Worm (Caenorhabditis elegans) whole organism, midembryonic: ENCODE measurements around the gene F17C11.4.
A peak's percentile ranks its signal among the peaks of the same experiment; 100 is the strongest.

ENCODE experiments used
- T22C8.4 ChIP-seq: fragments of 200-800 bp; sonication (Bioruptor generic); IDR thresholded peaks from 2 replicates; pipeline ENCODE4 v1.3.6; 2022; ENCODE audit warnings: missing genetic modification characterization, missing compliant biosample characterization
- cog-1 ChIP-seq: sonication (generic microtip); optimal IDR thresholded peaks from 2 replicates; lab custom pipeline; 2016; ENCODE audit warnings: missing genetic modification characterization, missing compliant biosample characterization
- flt-1 ChIP-seq: fragments of 200-800 bp; sonication (Bioruptor generic); IDR thresholded peaks from 2 replicates; pipeline ENCODE4 v1.3.6; 2022; ENCODE audit warnings: missing genetic modification characterization, missing compliant biosample characterization
- klf-2 ChIP-seq: fragments of 200-800 bp; sonication (Bioruptor generic); conservative IDR thresholded peaks from 2 replicates; pipeline ENCODE4 v1.3.6; 2022; ENCODE audit warnings: missing genetic modification reagents, missing genetic modification characterization, missing compliant biosample characterization
- med-1 ChIP-seq: sonication (generic microtip); optimal IDR thresholded peaks from 2 replicates; lab custom pipeline; 2017; ENCODE audit warnings: missing genetic modification characterization, mild to moderate bottlenecking, missing compliant biosample characterization, antibody characterized with exemption, missing genetic modification reagents; ENCODE audit not compliant: insufficient read depth
- ref-1 ChIP-seq: fragments of 200-800 bp; sonication (Bioruptor generic); conservative IDR thresholded peaks from 2 replicates; pipeline ENCODE4 v1.3.6; 2022; ENCODE audit warnings: missing genetic modification reagents, missing genetic modification characterization, missing compliant biosample characterization
- tab-1 ChIP-seq: fragments of 200-800 bp; sonication (Bioruptor generic); IDR thresholded peaks from 2 replicates; pipeline ENCODE4 v1.3.6; 2022; ENCODE audit warnings: missing genetic modification characterization, missing compliant biosample characterization
- ztf-23 ChIP-seq: fragments of 200-800 bp; sonication (Bioruptor generic); IDR thresholded peaks from 2 replicates; pipeline ENCODE4 v1.3.6; 2022; ENCODE audit warnings: missing genetic modification reagents, missing genetic modification characterization, missing compliant biosample characterization
- ztf-29 ChIP-seq: fragments of 200-800 bp; sonication (Bioruptor generic); IDR thresholded peaks from 2 replicates; pipeline ENCODE4 v1.3.6; 2022; ENCODE audit warnings: missing genetic modification reagents, missing genetic modification characterization, missing compliant biosample characterization

F17C11.4 gene

ce11 chrV:10925658-10926057 lies 26.0 kb upstream of the F17C11.4 start:
- TF ChIP-seq cog-1 (no peak), ref-1 (no peak), ztf-23 (GFP tag; lab: Robert Waterston, UW) (no peak), ztf-29 (GFP tag; lab: Robert Waterston, UW) (no peak), med-1 (GFP tag; lab: Kevin White, UChicago) (no peak), flt-1 (GFP tag; lab: Robert Waterston, UW) (no peak), tab-1 (GFP tag; lab: Robert Waterston, UW) (no peak), klf-2 (GFP tag; lab: Robert Waterston, UW) (no peak), T22C8.4 (GFP tag; lab: Robert Waterston, UW) (no peak)

- TF ChIP-seq med-1 (GFP tag; lab: Kevin White, UChicago) (no peak), cog-1 (no peak), ref-1 (no peak), ztf-29 (GFP tag; lab: Robert Waterston, UW) (no peak), tab-1 (GFP tag; lab: Robert Waterston, UW) (no peak), ztf-23 (GFP tag; lab: Robert Waterston, UW) (no peak), klf-2 (GFP tag; lab: Robert Waterston, UW) (no peak), flt-1 (GFP tag; lab: Robert Waterston, UW) (no peak), T22C8.4 (GFP tag; lab: Robert Waterston, UW) (no peak)
Observed at ce11 chrV:10929511-10929910, 22.1 kb upstream of the F17C11.4 start, which contains the start of gene F58B4.3. TSS of gene F58B4.3 (plus strand) at chrV:10929811.

ce11 chrV:10931189-10931588 lies 20.5 kb upstream of the F17C11.4 start, which contains the start of gene scvp-1:
TSS of gene scvp-1 (minus strand) at chrV:10931289.
- no peak for TF ChIP-seq med-1 (GFP tag; lab: Kevin White, UChicago)
- TF ChIP-seq cog-1 = no peak
- no peak for TF ChIP-seq klf-2 (GFP tag; lab: Robert Waterston, UW)
- no peak for TF ChIP-seq tab-1 (GFP tag; lab: Robert Waterston, UW)
- TF ChIP-seq flt-1 (GFP tag; lab: Robert Waterston, UW) = no peak
- TF ChIP-seq ztf-29 (GFP tag; lab: Robert Waterston, UW) = no peak
- TF ChIP-seq ref-1 = no peak
- no peak for TF ChIP-seq ztf-23 (GFP tag; lab: Robert Waterston, UW)
- TF ChIP-seq T22C8.4 (GFP tag; lab: Robert Waterston, UW) = no peak

ce11 chrV:10932411-10932810 lies 19.2 kb upstream of the F17C11.4 start, which contains the start of gene F58B4.5:
TSS of gene F58B4.5 (plus strand) at chrV:10932693.
- TF ChIP-seq cog-1 = no peak
- TF ChIP-seq flt-1 (GFP tag; lab: Robert Waterston, UW) = no peak
- TF ChIP-seq T22C8.4 (GFP tag; lab: Robert Waterston, UW) = no peak
- no peak for TF ChIP-seq med-1 (GFP tag; lab: Kevin White, UChicago)
- TF ChIP-seq tab-1 (GFP tag; lab: Robert Waterston, UW) = no peak
- TF ChIP-seq klf-2 (GFP tag; lab: Robert Waterston, UW) = no peak
- no peak for TF ChIP-seq ztf-29 (GFP tag; lab: Robert Waterston, UW)
- TF ChIP-seq ztf-23 (GFP tag; lab: Robert Waterston, UW) = no peak
- no peak for TF ChIP-seq ref-1

ce11 chrV:10936681-10937080 lies 15.0 kb upstream of the F17C11.4 start, which contains the start of gene F17C11.12:
TSS of gene F17C11.12 (minus strand) at chrV:10936920.
- no peak for TF ChIP-seq T22C8.4 (GFP tag; lab: Robert Waterston, UW)
- TF ChIP-seq tab-1 (GFP tag; lab: Robert Waterston, UW) = no peak
- no peak for TF ChIP-seq klf-2 (GFP tag; lab: Robert Waterston, UW)
- no peak for TF ChIP-seq flt-1 (GFP tag; lab: Robert Waterston, UW)
- TF ChIP-seq med-1 (GFP tag; lab: Kevin White, UChicago) = no peak
- no peak for TF ChIP-seq ztf-29 (GFP tag; lab: Robert Waterston, UW)
- TF ChIP-seq ztf-23 (GFP tag; lab: Robert Waterston, UW) = no peak
- no peak for TF ChIP-seq cog-1
- TF ChIP-seq ref-1 = no peak

- TF ChIP-seq ztf-23 (GFP tag; lab: Robert Waterston, UW) (no peak), ref-1 (no peak), ztf-29 (GFP tag; lab: Robert Waterston, UW) (no peak), klf-2 (GFP tag; lab: Robert Waterston, UW) (no peak), med-1 (GFP tag; lab: Kevin White, UChicago) (no peak), tab-1 (GFP tag; lab: Robert Waterston, UW) (no peak), T22C8.4 (GFP tag; lab: Robert Waterston, UW) (no peak), cog-1 (no peak), flt-1 (GFP tag; lab: Robert Waterston, UW) (no peak)
Observed at ce11 chrV:10937294-10937693, 14.4 kb upstream of the F17C11.4 start.

ce11 chrV:10938739-10939138 lies 12.9 kb upstream of the F17C11.4 start, which contains the start of gene F17C11.11:
TSS of gene F17C11.11 (minus strand) at chrV:10938817.
- TF ChIP-seq flt-1 (GFP tag; lab: Robert Waterston, UW) = no peak
- no peak for TF ChIP-seq cog-1
- no peak for TF ChIP-seq ztf-23 (GFP tag; lab: Robert Waterston, UW)

- TF ChIP-seq tab-1 (GFP tag; lab: Robert Waterston, UW) (no peak), T22C8.4 (GFP tag; lab: Robert Waterston, UW) (no peak), flt-1 (GFP tag; lab: Robert Waterston, UW) (no peak), ref-1 (no peak), cog-1 (no peak), ztf-29 (GFP tag; lab: Robert Waterston, UW) (no peak), ztf-23 (GFP tag; lab: Robert Waterston, UW) (no peak), med-1 (GFP tag; lab: Kevin White, UChicago) (no peak), klf-2 (GFP tag; lab: Robert Waterston, UW) (no peak)
Observed at ce11 chrV:10939990-10940570, 11.6 kb upstream of the F17C11.4 start.

ce11 chrV:10940571-10940991 lies 11.1 kb upstream of the F17C11.4 start:
- TF ChIP-seq tab-1 (GFP tag; lab: Robert Waterston, UW) = no peak
- no peak for TF ChIP-seq klf-2 (GFP tag; lab: Robert Waterston, UW)
- no peak for TF ChIP-seq ref-1
- peak; percentile 14 for TF ChIP-seq cog-1
- no peak for TF ChIP-seq ztf-29 (GFP tag; lab: Robert Waterston, UW)
